Fruit fly (Drosophila melanogaster): ENCODE data around the gene onecut.

onecut gene

dm6 chr4:557095-557878, 50.2 kb downstream of the onecut start, which contains the start of gene Tdg:
Gene Tdg (minus strand): TSS chr4:557854.
- no peak for TF ChIP-seq noc (tag; optimal IDR thresholded peaks at IDR 0.05)

DNA sequence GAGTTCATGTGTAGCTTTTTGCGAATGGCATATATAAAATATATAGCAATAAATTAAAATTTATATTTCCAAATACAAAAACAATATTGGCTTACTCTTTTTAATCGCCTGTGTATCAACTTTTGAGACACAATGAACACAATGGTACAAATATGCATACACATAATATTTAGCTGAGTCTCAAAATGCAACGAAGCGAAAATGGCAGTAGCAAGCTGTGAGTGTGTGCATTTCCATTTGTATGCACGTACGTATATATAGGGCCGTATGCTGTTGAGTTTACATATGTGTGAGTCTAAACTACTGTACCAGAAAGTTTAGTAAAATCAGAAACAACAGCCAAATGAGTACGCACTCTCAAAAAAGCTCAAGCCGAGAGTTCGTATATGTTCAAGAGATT, 52.7 kb downstream of the onecut start:
- no peak for TF ChIP-seq noc (tag; optimal IDR thresholded peaks at IDR 0.05)

Measured in whole organism, larva.